Worm (Caenorhabditis elegans) whole organism, mixed stage, embryonic: ENCODE results near the gene srbc-68.

Source experiments
- blmp-1 ChIP-seq: fragments of 150-350 bp; optimal IDR thresholded peaks from 2 replicates; lab custom pipeline; 2014; ENCODE audit warnings: missing biosample characterization, missing genetic modification characterization
- nhr-237 ChIP-seq: fragments of 150-350 bp; optimal IDR thresholded peaks from 2 replicates; lab custom pipeline; 2014; ENCODE audit warnings: missing biosample characterization, missing genetic modification characterization
- snpc-4 ChIP-seq: fragments of 150-350 bp; optimal IDR thresholded peaks from 2 replicates; lab custom pipeline; 2014; ENCODE audit warnings: missing biosample characterization, missing genetic modification characterization

- no peak for TF ChIP-seq snpc-4 (tag; lab: Kevin White, UChicago)
- TF ChIP-seq nhr-237 (tag; lab: Kevin White, UChicago), result no peak
- no peak for TF ChIP-seq blmp-1 (tag; lab: Kevin White, UChicago)
Measured at ce11 chrV:3546517-3546916, at the start of gene srbc-68.
